Fruit fly (Drosophila melanogaster): Measurements from ENCODE around the gene pns.
A peak's percentile ranks its signal among the peaks of the same experiment; 100 is the strongest.

Gene pns

dm6 chr3L:1579169-1579853 lies 42.4 kb downstream of the pns start:
- TF ChIP-seq Dif (GFP tag; optimal IDR thresholded peaks at IDR 0.05; ENCODE audit: partially characterized antibody) (no peak), Sp1 (GFP tag; optimal IDR thresholded peaks at IDR 0.05) (peak; percentile 40), Mio (GFP tag; optimal IDR thresholded peaks at IDR 0.05) (no peak), fru (GFP tag; optimal IDR thresholded peaks at IDR 0.05) (peak; percentile 61), Hr83 (GFP tag; optimal IDR thresholded peaks at IDR 0.05; ENCODE audit: poor library complexity, severe bottlenecking) (no peak), lola (GFP tag; optimal IDR thresholded peaks at IDR 0.05) (no peak), Jra (GFP tag; optimal IDR thresholded peaks at IDR 0.05) (no peak), Vsx2 (GFP tag; optimal IDR thresholded peaks at IDR 0.05; ENCODE audit: partially characterized antibody) (no peak), dsf (GFP tag; optimal IDR thresholded peaks at IDR 0.05; ENCODE audit: borderline replicate concordance) (no peak), usp (GFP tag; optimal IDR thresholded peaks at IDR 0.05) (no peak), jim (GFP tag; optimal IDR thresholded peaks at IDR 0.05) (no peak), GATAd (GFP tag; optimal IDR thresholded peaks at IDR 0.05) (no peak), dl (GFP tag; optimal IDR thresholded peaks at IDR 0.05; ENCODE audit: insufficient read depth in 1 of 2, partially characterized antibody in 2 of 2) (no peak), Abd-B (GFP tag; optimal IDR thresholded peaks at IDR 0.05) (no peak), br (GFP tag; optimal IDR thresholded peaks at IDR 0.05) (peak; percentile 38), OdsH (GFP tag; optimal IDR thresholded peaks at IDR 0.05) (peak; percentile 40), pan (optimal IDR thresholded peaks at IDR 0.05) (no peak), tai (GFP tag; optimal IDR thresholded peaks at IDR 0.05) (no peak), Dfd (GFP tag; optimal IDR thresholded peaks at IDR 0.05) (no peak), CrebA (GFP tag; optimal IDR thresholded peaks at IDR 0.05; ENCODE audit: borderline replicate concordance) (no peak), CG9705 (GFP tag; optimal IDR thresholded peaks at IDR 0.05) (no peak), CG32264 (GFP tag; optimal IDR thresholded peaks at IDR 0.05) (no peak), dmrt93B (GFP tag; optimal IDR thresholded peaks at IDR 0.05) (peak; percentile 5), h (GFP tag; optimal IDR thresholded peaks at IDR 0.05) (peak; percentile 69), brk (GFP tag; optimal IDR thresholded peaks at IDR 0.05) (no peak), HLH106 (tag; optimal IDR thresholded peaks at IDR 0.05) (peak; percentile 16), woc (GFP tag; optimal IDR thresholded peaks at IDR 0.05) (no peak), ey (GFP tag; optimal IDR thresholded peaks at IDR 0.05) (peak; percentile 3), foxo (GFP tag; optimal IDR thresholded peaks at IDR 0.05) (peak in 1 of 2 experiments; percentile 9), N (GFP tag; optimal IDR thresholded peaks at IDR 0.05) (no peak), Hnf4 (GFP tag; optimal IDR thresholded peaks at IDR 0.05) (no peak), sv (GFP tag; optimal IDR thresholded peaks at IDR 0.05) (no peak), sage (GFP tag; optimal IDR thresholded peaks at IDR 0.05) (no peak), Hr78 (GFP tag; optimal IDR thresholded peaks at IDR 0.05) (no peak), Myc (optimal IDR thresholded peaks at IDR 0.05) (no peak), rgr (GFP tag; optimal IDR thresholded peaks at IDR 0.05) (no peak), Rel (GFP tag; optimal IDR thresholded peaks at IDR 0.05) (no peak), Rel (tag; optimal IDR thresholded peaks at IDR 0.05) (no peak), psq (GFP tag; optimal IDR thresholded peaks at IDR 0.05) (no peak)

- no peak for TF ChIP-seq CG32264 (GFP tag; optimal IDR thresholded peaks at IDR 0.05)
- no peak for TF ChIP-seq Rel (GFP tag; optimal IDR thresholded peaks at IDR 0.05)
- no peak for TF ChIP-seq Rel (tag; optimal IDR thresholded peaks at IDR 0.05)
- TF ChIP-seq foxo (GFP tag; optimal IDR thresholded peaks at IDR 0.05): no peak
- TF ChIP-seq sv (GFP tag; optimal IDR thresholded peaks at IDR 0.05): no peak
- no peak for TF ChIP-seq Myc (optimal IDR thresholded peaks at IDR 0.05)
- no peak for TF ChIP-seq tai (GFP tag; optimal IDR thresholded peaks at IDR 0.05)
- no peak for TF ChIP-seq CG9705 (GFP tag; optimal IDR thresholded peaks at IDR 0.05)
- TF ChIP-seq dl (GFP tag; optimal IDR thresholded peaks at IDR 0.05; ENCODE audit: insufficient read depth in 1 of 2, partially characterized antibody in 2 of 2): no peak
- TF ChIP-seq lola (GFP tag; optimal IDR thresholded peaks at IDR 0.05): no peak
- TF ChIP-seq GATAd (GFP tag; optimal IDR thresholded peaks at IDR 0.05): no peak
- no peak for TF ChIP-seq br (GFP tag; optimal IDR thresholded peaks at IDR 0.05)
- TF ChIP-seq Jra (GFP tag; optimal IDR thresholded peaks at IDR 0.05): no peak
- TF ChIP-seq Vsx2 (GFP tag; optimal IDR thresholded peaks at IDR 0.05; ENCODE audit: partially characterized antibody): no peak
- no peak for TF ChIP-seq woc (GFP tag; optimal IDR thresholded peaks at IDR 0.05)
- TF ChIP-seq dmrt93B (GFP tag; optimal IDR thresholded peaks at IDR 0.05): no peak
- no peak for TF ChIP-seq N (GFP tag; optimal IDR thresholded peaks at IDR 0.05)
- no peak for TF ChIP-seq sage (GFP tag; optimal IDR thresholded peaks at IDR 0.05)
- TF ChIP-seq rgr (GFP tag; optimal IDR thresholded peaks at IDR 0.05): no peak
- no peak for TF ChIP-seq ey (GFP tag; optimal IDR thresholded peaks at IDR 0.05)
- TF ChIP-seq Dif (GFP tag; optimal IDR thresholded peaks at IDR 0.05; ENCODE audit: partially characterized antibody): no peak
Observed at dm6 chr3L:1580194-1580593, 43.3 kb downstream of the pns start.

Data from whole organism, wandering third instar larva.